Fruit fly (Drosophila melanogaster) whole organism, embryonic: ENCODE measurements around the gene CG2772.

Experiments used
- Atf-2 ChIP-seq: fragments of 200-800 bp; sonication (Bioruptor generic); optimal IDR thresholded peaks from 2 replicates; lab custom pipeline; 2016; ENCODE audit warnings: missing biosample characterization, missing genetic modification characterization
- Bgb ChIP-seq: fragments of 200-800 bp; sonication (Bioruptor generic); IDR thresholded peaks from 2 replicates; pipeline ENCODE4 v1.3.6; 2022; ENCODE audit warnings: missing biosample characterization, missing genetic modification characterization; ENCODE audit not compliant: partially characterized antibody
- CG11085 ChIP-seq: fragments of 200-800 bp; sonication (Bioruptor generic); IDR thresholded peaks from 2 replicates; pipeline ENCODE4 v1.3.6; 2022; ENCODE audit warnings: missing biosample characterization, missing genetic modification characterization
- CG11696 ChIP-seq: fragments of 200-800 bp; sonication (Bioruptor generic); IDR thresholded peaks from 2 replicates; pipeline ENCODE4 v1.3.6; 2022; ENCODE audit warnings: missing biosample characterization, missing genetic modification characterization
- CG13287 ChIP-seq: fragments of 200-800 bp; sonication (Bioruptor generic); IDR thresholded peaks from 2 replicates; pipeline ENCODE4 v1.3.6; 2022; ENCODE audit warnings: missing biosample characterization, missing genetic modification characterization; ENCODE audit not compliant: partially characterized antibody
- CG14050 ChIP-seq: fragments of 200-800 bp; sonication (Bioruptor generic); IDR thresholded peaks from 3 replicates; pipeline ENCODE4 v1.3.6; 2022; ENCODE audit warnings: missing biosample characterization, missing genetic modification characterization
- CG15073 ChIP-seq: fragments of 200-800 bp; sonication (Bioruptor generic); optimal IDR thresholded peaks from 2 replicates; lab custom pipeline; 2016; ENCODE audit warnings: missing biosample characterization, missing genetic modification characterization
- CG16815 ChIP-seq: fragments of 200-800 bp; sonication (Bioruptor generic); optimal IDR thresholded peaks from 3 replicates; lab custom pipeline; 2017; ENCODE audit warnings: missing biosample characterization, mild to moderate bottlenecking, missing genetic modification characterization
- CG17328 ChIP-seq: fragments of 200-800 bp; sonication (Bioruptor generic); IDR thresholded peaks from 2 replicates; pipeline ENCODE4 v1.3.6; 2022; ENCODE audit warnings: missing biosample characterization, missing genetic modification characterization
- CG4617 ChIP-seq: fragments of 200-800 bp; sonication (Bioruptor generic); optimal IDR thresholded peaks from 3 replicates; lab custom pipeline; 2016; ENCODE audit warnings: missing biosample characterization, missing genetic modification characterization, borderline replicate concordance
- CG6854 ChIP-seq: fragments of 200-800 bp; sonication (Bioruptor generic); optimal IDR thresholded peaks from 3 replicates; lab custom pipeline; 2017; ENCODE audit warnings: missing biosample characterization, mild to moderate bottlenecking, missing genetic modification characterization
- CG7963 ChIP-seq: fragments of 200-800 bp; sonication (Bioruptor generic); IDR thresholded peaks from 3 replicates; pipeline ENCODE4 v1.3.6; 2022; ENCODE audit warnings: missing biosample characterization, missing genetic modification characterization; ENCODE audit not compliant: partially characterized antibody
- CG8089 ChIP-seq: fragments of 200-800 bp; sonication (Bioruptor generic); optimal IDR thresholded peaks from 3 replicates; lab custom pipeline; 2016; ENCODE audit warnings: missing biosample characterization, missing genetic modification characterization
- CG8290 ChIP-seq, 3 experiments: fragments of 200-800 bp; sonication (Bioruptor generic); optimal IDR thresholded peaks; 2 replicates each; lab custom pipeline; 2016 to 2019; ENCODE audit warnings: missing biosample characterization in 3 of 3, missing genetic modification characterization in 3 of 3, mild to moderate bottlenecking in 2 of 3, moderate library complexity in 1 of 3
- D19B ChIP-seq: fragments of 200-800 bp; sonication (Bioruptor generic); optimal IDR thresholded peaks from 2 replicates; lab custom pipeline; 2017; ENCODE audit warnings: missing biosample characterization, mild to moderate bottlenecking, missing genetic modification characterization
- Fer3 ChIP-seq: fragments of 200-800 bp; sonication (Bioruptor generic); optimal IDR thresholded peaks from 2 replicates; lab custom pipeline; 2018; ENCODE audit warnings: missing biosample characterization, mild to moderate bottlenecking, missing genetic modification characterization, moderate library complexity
- HLH54F ChIP-seq: fragments of 200-800 bp; sonication (Bioruptor generic); optimal IDR thresholded peaks from 3 replicates; lab custom pipeline; 2016; ENCODE audit warnings: missing biosample characterization, missing genetic modification characterization
- HLHmδ ChIP-seq: fragments of 200-800 bp; sonication (Bioruptor generic); optimal IDR thresholded peaks from 2 replicates; lab custom pipeline; 2018; ENCODE audit warnings: missing biosample characterization, mild to moderate bottlenecking, missing genetic modification characterization, moderate library complexity
- HmgZ ChIP-seq: fragments of 200-800 bp; sonication (Bioruptor generic); optimal IDR thresholded peaks from 2 replicates; lab custom pipeline; 2018; ENCODE audit warnings: missing biosample characterization, mild to moderate bottlenecking, missing genetic modification characterization
- Hr3 ChIP-seq: fragments of 200-800 bp; sonication (Bioruptor generic); optimal IDR thresholded peaks from 3 replicates; lab custom pipeline; 2016; ENCODE audit warnings: missing biosample characterization, missing genetic modification characterization
- Jarid2 ChIP-seq: fragments of 200-800 bp; sonication (Bioruptor generic); optimal IDR thresholded peaks from 3 replicates; lab custom pipeline; 2017; ENCODE audit warnings: mild to moderate bottlenecking, missing biosample characterization, missing genetic modification reagents, missing genetic modification characterization
- Lim3 ChIP-seq: fragments of 200-800 bp; sonication (Bioruptor generic); IDR thresholded peaks from 2 replicates; pipeline ENCODE4 v1.3.6; 2022; ENCODE audit warnings: missing biosample characterization, missing genetic modification characterization
- MTF-1 ChIP-seq: fragments of 200-800 bp; sonication (Bioruptor generic); optimal IDR thresholded peaks from 2 replicates; lab custom pipeline; 2018; ENCODE audit warnings: missing biosample characterization, mild to moderate bottlenecking, missing genetic modification characterization, borderline replicate concordance
- Nf-YA ChIP-seq: fragments of 200-800 bp; sonication (Bioruptor generic); IDR thresholded peaks from 2 replicates; pipeline ENCODE4 v1.3.6; 2022; ENCODE audit warnings: missing biosample characterization, missing genetic modification characterization
- Oaz ChIP-seq: fragments of 200-800 bp; sonication (Bioruptor generic); IDR thresholded peaks from 2 replicates; pipeline ENCODE4 v1.3.6; 2022; ENCODE audit warnings: missing biosample characterization, missing genetic modification characterization
- Ptx1 ChIP-seq: fragments of 200-800 bp; sonication (Bioruptor generic); IDR thresholded peaks from 2 replicates; pipeline ENCODE4 v1.3.6; 2022; ENCODE audit warnings: missing biosample characterization, missing genetic modification characterization
- Sox102F ChIP-seq: fragments of 200-800 bp; sonication (Bioruptor generic); optimal IDR thresholded peaks from 2 replicates; lab custom pipeline; 2018; ENCODE audit warnings: missing biosample characterization, mild to moderate bottlenecking, missing genetic modification characterization, moderate library complexity
- caup ChIP-seq: fragments of 200-800 bp; sonication (Bioruptor generic); optimal IDR thresholded peaks from 3 replicates; lab custom pipeline; 2017; ENCODE audit warnings: missing biosample characterization, mild to moderate bottlenecking, missing genetic modification characterization, moderate library complexity; ENCODE audit not compliant: severe bottlenecking
- chn ChIP-seq: fragments of 200-800 bp; sonication (Bioruptor generic); optimal IDR thresholded peaks from 2 replicates; lab custom pipeline; 2016; ENCODE audit warnings: missing biosample characterization, missing genetic modification characterization
- ci ChIP-seq: fragments of 200-800 bp; sonication (Bioruptor generic); IDR thresholded peaks from 3 replicates; pipeline ENCODE4 v1.3.6; 2022; ENCODE audit warnings: missing biosample characterization, missing genetic modification characterization
- cwo ChIP-seq: fragments of 200-800 bp; sonication (Bioruptor generic); optimal IDR thresholded peaks from 3 replicates; lab custom pipeline; 2017; ENCODE audit warnings: missing biosample characterization, missing genetic modification characterization, mild to moderate bottlenecking, moderate library complexity, missing genetic modification reagents
- danr ChIP-seq: fragments of 200-800 bp; sonication (Bioruptor generic); IDR thresholded peaks from 2 replicates; pipeline ENCODE4 v1.3.6; 2022; ENCODE audit warnings: missing biosample characterization, missing genetic modification characterization
- dmrt99B ChIP-seq: fragments of 200-800 bp; sonication (Bioruptor generic); optimal IDR thresholded peaks from 2 replicates; lab custom pipeline; 2018; ENCODE audit warnings: missing biosample characterization, mild to moderate bottlenecking, missing genetic modification characterization, moderate library complexity
- dpn ChIP-seq, 2 experiments: fragments of 200-800 bp; sonication (Bioruptor generic); optimal IDR thresholded peaks; 3 replicates each; lab custom pipeline; 2016; ENCODE audit warnings: missing biosample characterization in 2 of 2, missing genetic modification characterization in 2 of 2
- fd96Cb ChIP-seq: fragments of 200-800 bp; sonication (Bioruptor generic); optimal IDR thresholded peaks from 2 replicates; lab custom pipeline; 2018; ENCODE audit warnings: missing biosample characterization, mild to moderate bottlenecking, missing genetic modification characterization, moderate library complexity
- gcm2 ChIP-seq: fragments of 200-800 bp; sonication (Bioruptor generic); optimal IDR thresholded peaks from 2 replicates; lab custom pipeline; 2016; ENCODE audit warnings: missing biosample characterization, missing genetic modification characterization
- jumu ChIP-seq: fragments of 200-800 bp; sonication (Bioruptor generic); optimal IDR thresholded peaks from 3 replicates; lab custom pipeline; 2016; ENCODE audit warnings: missing biosample characterization, missing genetic modification characterization
- kay ChIP-seq: fragments of 200-800 bp; sonication (Bioruptor generic); optimal IDR thresholded peaks from 2 replicates; lab custom pipeline; 2016; ENCODE audit warnings: missing biosample characterization, missing genetic modification characterization
- lbe ChIP-seq: fragments of 200-800 bp; sonication (Bioruptor generic); optimal IDR thresholded peaks from 2 replicates; lab custom pipeline; 2016; ENCODE audit warnings: missing biosample characterization, mild to moderate bottlenecking, missing genetic modification characterization
- p53 ChIP-seq: fragments of 200-800 bp; sonication (Bioruptor generic); optimal IDR thresholded peaks from 2 replicates; lab custom pipeline; 2016; ENCODE audit warnings: missing biosample characterization, missing genetic modification characterization
- pb ChIP-seq: fragments of 200-800 bp; sonication (Bioruptor generic); optimal IDR thresholded peaks from 3 replicates; lab custom pipeline; 2016; ENCODE audit warnings: missing biosample characterization, missing genetic modification characterization
- prd ChIP-seq, 3 experiments: fragments of >200 bp in 2 of 3; fragments of 200-800 bp in 1 of 3; sonication (Bioruptor generic) in 1 of 3; optimal IDR thresholded peaks in 2 of 3; IDR thresholded peaks in 1 of 3; 2 replicates in 2 of 3; 3 replicates in 1 of 3; pipeline versions ENCODE4 v1.3.6 to Lab custom; 2017 to 2022; ENCODE audit warnings: missing biosample characterization in 1 of 3, missing genetic modification characterization in 1 of 3
- pros ChIP-seq: fragments of 200-800 bp; sonication (Bioruptor generic); optimal IDR thresholded peaks from 3 replicates; lab custom pipeline; 2019; ENCODE audit warnings: missing biosample characterization, mild to moderate bottlenecking, missing genetic modification characterization, moderate library complexity
- ranshi ChIP-seq: fragments of 200-800 bp; sonication (Bioruptor generic); IDR thresholded peaks from 2 replicates; pipeline ENCODE4 v1.3.6; 2022; ENCODE audit warnings: missing biosample characterization, missing genetic modification characterization
- sima ChIP-seq: fragments of 200-800 bp; sonication (Bioruptor generic); optimal IDR thresholded peaks from 2 replicates; lab custom pipeline; 2016; ENCODE audit warnings: missing biosample characterization, missing genetic modification characterization
- sob ChIP-seq: fragments of 200-800 bp; sonication (Bioruptor generic); IDR thresholded peaks from 2 replicates; pipeline ENCODE4 v1.3.6; 2022; ENCODE audit warnings: missing biosample characterization, missing genetic modification characterization
- tna ChIP-seq: fragments of 200-800 bp; sonication (Bioruptor generic); IDR thresholded peaks from 2 replicates; pipeline ENCODE4 v1.3.6; 2022; ENCODE audit warnings: missing biosample characterization, missing genetic modification characterization; ENCODE audit not compliant: partially characterized antibody
- wek ChIP-seq: fragments of 200-800 bp; sonication (Bioruptor generic); optimal IDR thresholded peaks from 3 replicates; lab custom pipeline; 2018; ENCODE audit warnings: missing biosample characterization, mild to moderate bottlenecking, missing genetic modification characterization, moderate library complexity
- zen ChIP-seq: fragments of 200-800 bp; sonication (Bioruptor generic); optimal IDR thresholded peaks from 3 replicates; lab custom pipeline; 2018; ENCODE audit warnings: missing biosample characterization, mild to moderate bottlenecking, missing genetic modification characterization, moderate library complexity

Gene CG2772

dm6 chr2L:3440322-3440721 is 5.5 kb upstream of the CG2772 start (continued):
- TF ChIP-seq CG11696 (GFP tag; lab: Robert Waterston, UW): peak; percentile 48; the same call in 1 of the 2 replicates
- no peak for TF ChIP-seq CG15073
- 0 out of 2 replicates have a peak, but pooled peaks have one; percentile 21 for TF ChIP-seq CG11085 (GFP tag; lab: Robert Waterston, UW)
- peak; percentile 41 for TF ChIP-seq Atf-2 (GFP tag; lab: Kevin White, UChicago)
- TF ChIP-seq CG4617 (GFP tag; lab: Kevin White, UChicago): no peak
- TF ChIP-seq dpn (GFP tag; optimal IDR thresholded peaks at IDR 0.05; lab: Kevin White, UChicago): peak; percentile 45 to 59
- TF ChIP-seq CG16815 (GFP tag; lab: Kevin White, UChicago): peak; percentile 25
- TF ChIP-seq jumu (GFP tag; lab: Kevin White, UChicago): peak; percentile 52
- no peak for TF ChIP-seq p53 (GFP tag; lab: Kevin White, UChicago)
- no peak for TF ChIP-seq HmgZ (tag; lab: Kevin White, UChicago)
- TF ChIP-seq CG14050: peak; percentile 37; the same call in 1 of the 3 replicates
- TF ChIP-seq cwo: peak; percentile 93
- TF ChIP-seq MTF-1 (GFP tag; lab: Kevin White, UChicago): peak; percentile 43
- peak; percentile 65; the same call in 1 of the 2 replicates for TF ChIP-seq danr (GFP tag; lab: Robert Waterston, UW)
- TF ChIP-seq CG17328 (GFP tag; lab: Robert Waterston, UW): peak; percentile 77
- no peak for TF ChIP-seq HLH54F (GFP tag; lab: Kevin White, UChicago)
- TF ChIP-seq Oaz (GFP tag; lab: Robert Waterston, UW): peak; percentile 48; the same call in 1 of the 2 replicates
- TF ChIP-seq ci (GFP tag; lab: Robert Waterston, UW): peak; percentile 90
- TF ChIP-seq gcm2: no peak
- TF ChIP-seq zen: no peak
- peak; percentile 57 for TF ChIP-seq Nf-YA
- no peak for TF ChIP-seq Bgb (GFP tag; lab: Robert Waterston, UW)
- TF ChIP-seq Ptx1: peak; percentile 82
- TF ChIP-seq D19B (GFP tag; lab: Kevin White, UChicago): no peak
- TF ChIP-seq sob (GFP tag; lab: Robert Waterston, UW): peak; percentile 79
- peak; percentile 59 for TF ChIP-seq Fer3
- TF ChIP-seq chn (GFP tag; lab: Kevin White, UChicago): peak; percentile 54
- no peak for TF ChIP-seq lbe
- TF ChIP-seq CG6854 (GFP tag; lab: Kevin White, UChicago): no peak
- TF ChIP-seq sima (GFP tag; lab: Kevin White, UChicago): no peak
- TF ChIP-seq CG8089 (GFP tag; lab: Kevin White, UChicago): peak; percentile 71
- TF ChIP-seq Sox102F (GFP tag; lab: Kevin White, UChicago): peak; percentile 82
- no peak for TF ChIP-seq kay (GFP tag; lab: Kevin White, UChicago)
- no peak for TF ChIP-seq CG7963 (GFP tag; lab: Robert Waterston, UW)
- no peak for TF ChIP-seq HLHmδ (GFP tag; lab: Kevin White, UChicago)
- no peak; the same call in 1 of the 2 replicates for TF ChIP-seq Lim3
- peak; percentile 85 for TF ChIP-seq dmrt99B (tag; lab: Kevin White, UChicago)
- peak; percentile 57 for TF ChIP-seq Hr3 (GFP tag; lab: Kevin White, UChicago)
- TF ChIP-seq CG13287 (GFP tag; lab: Robert Waterston, UW): no peak
- TF ChIP-seq prd (optimal IDR thresholded peaks at IDR 0.05; lab: Kevin White, UChicago): no peak
- peak; percentile 82 for TF ChIP-seq prd (GFP tag; IDR thresholded peaks at IDR 0.05; lab: Robert Waterston, UW)
- TF ChIP-seq tna: no peak
- peak; percentile 56 for TF ChIP-seq ranshi (GFP tag; lab: Robert Waterston, UW)
- TF ChIP-seq CG8290 (GFP tag; optimal IDR thresholded peaks at IDR 0.05; lab: Kevin White, UChicago): no peak
- peak in 1 of 2 experiments; percentile 38 for TF ChIP-seq CG8290 (tag; optimal IDR thresholded peaks at IDR 0.05; lab: Kevin White, UChicago)
- peak; percentile 70 for TF ChIP-seq fd96Cb
- TF ChIP-seq caup (GFP tag; lab: Kevin White, UChicago): peak; percentile 27
- TF ChIP-seq pros (GFP tag; lab: Kevin White, UChicago): no peak
- TF ChIP-seq wek (GFP tag; lab: Kevin White, UChicago): no peak
- TF ChIP-seq Jarid2 (GFP tag; lab: Kevin White, UChicago): peak; percentile 21
- no peak for TF ChIP-seq pb (GFP tag; lab: Kevin White, UChicago)
